Worm (Caenorhabditis elegans) whole organism, L4 larva: ENCODE results near the gene C32D5.8.

Experiments
- Y48G9A.11 ChIP-seq: fragments of 200-800 bp; sonication (Bioruptor generic); IDR thresholded peaks from 2 replicates; pipeline ENCODE4 v1.3.6; 2022; ENCODE audit warnings: missing genetic modification reagents, missing genetic modification characterization, missing compliant biosample characterization
- aha-1 ChIP-seq: fragments of 150-350 bp; peaks from one replicate; lab custom pipeline; 2014; ENCODE audit warnings: missing biosample characterization, missing genetic modification characterization
- arid-1 ChIP-seq: fragments of 200-800 bp; sonication (Bioruptor generic); conservative IDR thresholded peaks from 2 replicates; pipeline ENCODE4 v1.3.6; 2022; ENCODE audit warnings: missing genetic modification reagents, missing genetic modification characterization, missing compliant biosample characterization
- daf-12 ChIP-seq: fragments of 150-350 bp; optimal IDR thresholded peaks from 2 replicates; lab custom pipeline; 2014; ENCODE audit warnings: missing biosample characterization, missing genetic modification reagents, missing genetic modification characterization
- daf-8 ChIP-seq: fragments of 200-800 bp; sonication (Bioruptor generic); IDR thresholded peaks from 2 replicates; pipeline ENCODE4 v1.3.6; 2022; ENCODE audit warnings: missing genetic modification characterization, missing compliant biosample characterization
- dmd-8 ChIP-seq: fragments of 200-800 bp; sonication (Bioruptor generic); IDR thresholded peaks from 2 replicates; pipeline ENCODE4 v1.3.6; 2022; ENCODE audit warnings: missing genetic modification characterization, missing compliant biosample characterization
- dve-1 ChIP-seq: sonication (generic microtip); optimal IDR thresholded peaks from 2 replicates; lab custom pipeline; 2017; ENCODE audit warnings: antibody characterized with exemption, mild to moderate bottlenecking, missing genetic modification characterization, missing compliant biosample characterization; ENCODE audit not compliant: insufficient read depth
- lin-15B ChIP-seq: fragments of 150-350 bp; sonication (generic microtip); optimal IDR thresholded peaks from 3 replicates; lab custom pipeline; 2014; ENCODE audit warnings: missing biosample characterization, missing genetic modification characterization
- lir-3 ChIP-seq: sonication (generic microtip); optimal IDR thresholded peaks from 2 replicates; lab custom pipeline; 2016; ENCODE audit warnings: mild to moderate bottlenecking, missing genetic modification characterization, missing compliant biosample characterization
- mdt-29 ChIP-seq: fragments of 200-800 bp; sonication (Bioruptor generic); IDR thresholded peaks from 2 replicates; pipeline ENCODE4 v1.3.6; 2022; ENCODE audit warnings: missing genetic modification reagents, missing genetic modification characterization, missing compliant biosample characterization
- mep-1 ChIP-seq: fragments of 150-350 bp; sonication (generic microtip); optimal IDR thresholded peaks from 3 replicates; lab custom pipeline; 2014; ENCODE audit warnings: missing biosample characterization, missing genetic modification characterization
- nhr-25 ChIP-seq: sonication (generic microtip); optimal IDR thresholded peaks from 2 replicates; lab custom pipeline; 2017; ENCODE audit warnings: missing genetic modification characterization, mild to moderate bottlenecking, missing compliant biosample characterization, antibody characterized with exemption, moderate library complexity, borderline replicate concordance; ENCODE audit not compliant: insufficient read depth
- rbr-2 ChIP-seq: sonication (generic microtip); optimal IDR thresholded peaks from 2 replicates; lab custom pipeline; 2016; ENCODE audit warnings: missing genotype, missing genetic modification characterization, missing compliant biosample characterization
- sdz-12 ChIP-seq: fragments of 200-800 bp; sonication (Bioruptor generic); optimal IDR thresholded peaks from 2 replicates; lab custom pipeline; 2018; ENCODE audit warnings: mild to moderate bottlenecking, missing genetic modification characterization, missing compliant biosample characterization
- tag-97 ChIP-seq: fragments of 200-800 bp; sonication (Bioruptor generic); IDR thresholded peaks from 2 replicates; pipeline ENCODE4 v1.3.6; 2022; ENCODE audit warnings: missing genetic modification characterization, missing compliant biosample characterization
- zip-11 ChIP-seq: fragments of 200-800 bp; sonication (Bioruptor generic); IDR thresholded peaks from 2 replicates; pipeline ENCODE4 v1.3.6; 2022; ENCODE audit warnings: missing genetic modification characterization, missing compliant biosample characterization
- ztf-7 ChIP-seq: fragments of 150-350 bp; optimal IDR thresholded peaks from 2 replicates; lab custom pipeline; 2014; ENCODE audit warnings: missing biosample characterization, missing genetic modification characterization

C32D5.8 gene

DNA sequence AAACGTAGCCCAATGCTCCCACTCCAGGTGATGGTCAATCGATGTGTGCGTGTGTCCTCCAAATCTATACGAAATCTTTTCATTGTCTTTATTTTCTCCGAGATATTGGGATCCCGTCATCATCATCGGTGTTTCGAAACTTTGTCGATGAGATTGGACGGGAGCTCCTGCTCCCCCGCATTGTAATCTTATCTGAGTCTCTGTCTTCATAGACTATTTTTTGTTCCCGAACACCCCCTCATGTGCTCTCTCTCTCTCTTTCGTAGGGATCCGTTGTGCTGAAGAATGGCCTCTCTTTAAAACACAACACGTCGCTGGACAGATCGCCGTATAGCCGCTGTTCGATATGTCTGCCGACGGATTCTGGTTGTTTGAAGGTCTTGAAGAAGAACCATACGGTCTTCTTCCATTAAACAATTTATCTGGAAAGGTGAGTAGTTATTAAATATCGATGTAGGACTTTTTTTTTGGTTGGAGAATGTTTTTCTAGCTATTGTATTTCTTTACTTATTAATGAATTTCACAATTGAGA, 42.5 kb downstream of the C32D5.8 start, which contains the start of gene C29F5.1 (continued):
- TF ChIP-seq daf-8 (GFP tag; lab: Robert Waterston, UW): no peak

DNA sequence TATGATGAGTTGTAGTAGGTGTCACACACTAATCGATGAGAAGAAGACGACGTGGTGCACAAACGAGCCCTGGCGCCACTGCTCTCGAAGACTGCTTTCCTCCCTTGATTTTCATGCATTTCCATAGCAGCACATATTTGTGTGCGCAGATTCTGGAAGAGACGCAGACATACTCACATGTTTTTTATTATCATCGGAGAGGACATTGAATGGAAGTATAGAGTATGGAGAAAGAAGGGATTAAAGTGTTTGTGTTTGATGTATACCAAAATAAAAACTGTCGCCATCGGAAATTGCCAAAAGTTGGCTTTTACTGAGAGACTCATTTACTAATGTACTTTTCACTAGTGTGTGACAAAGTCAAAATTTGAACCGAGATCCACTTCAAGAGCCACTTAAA, 51.5 kb downstream of the C32D5.8 start, which contains the start of gene mps-1:
Gene mps-1, minus strand, starts transcription at position 101 of the 400 bp plus-strand sequence.
- TF ChIP-seq zip-11 (GFP tag; lab: Robert Waterston, UW): no peak
- no peak for TF ChIP-seq Y48G9A.11 (GFP tag; lab: Robert Waterston, UW)
- no peak for TF ChIP-seq aha-1 (tag; lab: Kevin White, UChicago)
- no peak for TF ChIP-seq daf-12
- TF ChIP-seq dmd-8 (GFP tag; lab: Robert Waterston, UW): no peak
- no peak for TF ChIP-seq ztf-7
- no peak for TF ChIP-seq mep-1 (tag; lab: Kevin White, UChicago)
- TF ChIP-seq tag-97 (GFP tag; lab: Robert Waterston, UW): no peak
- TF ChIP-seq rbr-2 (tag; lab: Kevin White, UChicago): no peak
- TF ChIP-seq dve-1 (tag; lab: Kevin White, UChicago): no peak
- no peak for TF ChIP-seq arid-1 (GFP tag; lab: Robert Waterston, UW)
- TF ChIP-seq nhr-25 (tag; lab: Kevin White, UChicago): no peak
- TF ChIP-seq mdt-29: no peak
- TF ChIP-seq lir-3 (tag; lab: Kevin White, UChicago): no peak
- no peak for TF ChIP-seq lin-15B (tag; lab: Kevin White, UChicago)
- no peak for TF ChIP-seq sdz-12 (GFP tag; lab: Kevin White, UChicago)
- TF ChIP-seq, all 104 proteins: peak for 0
